Worm (Caenorhabditis elegans) whole organism, L4/young adult: ENCODE data around the gene B0286.1.

ENCODE experiments used
- W03F9.2 ChIP-seq: fragments of 150-350 bp; optimal IDR thresholded peaks from 2 replicates; lab custom pipeline; 2014; ENCODE audit warnings: missing biosample characterization, missing genetic modification characterization
- dao-5 ChIP-seq: sonication (generic microtip); optimal IDR thresholded peaks from 2 replicates; lab custom pipeline; 2016; ENCODE audit warnings: missing genotype, missing genetic modification characterization, moderate library complexity, missing compliant biosample characterization
- him-1 ChIP-seq: sonication (generic microtip); optimal IDR thresholded peaks from 2 replicates; lab custom pipeline; 2016; ENCODE audit warnings: missing genotype, missing genetic modification reagents, missing genetic modification characterization, missing compliant biosample characterization

The B0286.1 gene

ce11 chrII:4378195-4378594 lies at the start of gene B0286.1:
B0286.1 (plus strand) TSS chrII:4378495.
- no peak for TF ChIP-seq him-1
- no peak for TF ChIP-seq dao-5
- TF ChIP-seq W03F9.2 (tag; lab: Kevin White, UChicago): no peak

ce11 chrII:4328716-4329115 lies 49.6 kb upstream of the B0286.1 start, which contains the start of gene H20J04.4:
H20J04.4 (plus strand) TSS chrII:4329016.
- TF ChIP-seq dao-5: no peak
- TF ChIP-seq W03F9.2 (tag; lab: Kevin White, UChicago): no peak
- TF ChIP-seq him-1: no peak

- TF ChIP-seq him-1: no peak
- no peak for TF ChIP-seq W03F9.2 (tag; lab: Kevin White, UChicago)
- no peak for TF ChIP-seq dao-5
Measured at ce11 chrII:4334448-4334847, 43.8 kb upstream of the B0286.1 start, which contains the start of gene madf-3. madf-3 (plus strand) TSS chrII:4334748.

ce11 chrII:4337731-4338130 lies 40.6 kb upstream of the B0286.1 start:
- no peak for TF ChIP-seq dao-5
- no peak for TF ChIP-seq him-1
- TF ChIP-seq W03F9.2 (tag; lab: Kevin White, UChicago): no peak

- TF ChIP-seq him-1: no peak
- no peak for TF ChIP-seq W03F9.2 (tag; lab: Kevin White, UChicago)
- TF ChIP-seq dao-5: no peak
Measured at ce11 chrII:4339882-4340281, 38.4 kb upstream of the B0286.1 start, which contains the start of gene athp-2. athp-2 (plus strand) TSS chrII:4340182.

ce11 chrII:4341484-4341883 lies 36.8 kb upstream of the B0286.1 start:
- TF ChIP-seq W03F9.2 (tag; lab: Kevin White, UChicago): no peak
- no peak for TF ChIP-seq dao-5
- no peak for TF ChIP-seq him-1

ce11 chrII:4344317-4344716 lies 34.0 kb upstream of the B0286.1 start:
- TF ChIP-seq W03F9.2 (tag; lab: Kevin White, UChicago) (no peak), dao-5 (no peak), him-1 (no peak)

ce11 chrII:4350888-4351287 lies 27.4 kb upstream of the B0286.1 start, which contains the start of gene H20J04.9:
H20J04.9 (plus strand) TSS chrII:4351188.
- no peak for TF ChIP-seq him-1
- TF ChIP-seq W03F9.2 (tag; lab: Kevin White, UChicago): no peak
- no peak for TF ChIP-seq dao-5

ce11 chrII:4355217-4355616 lies 23.1 kb upstream of the B0286.1 start, which contains the start of the genes H20J04.7 and H20J04.1:
H20J04.7 (minus strand) TSS chrII:4355317.
H20J04.1 (plus strand) TSS chrII:4355613.
- TF ChIP-seq dao-5 (no peak), W03F9.2 (tag; lab: Kevin White, UChicago) (no peak)

ce11 chrII:4358765-4359164 lies 19.5 kb upstream of the B0286.1 start, which contains the start of gene lat-2:
lat-2 (plus strand) TSS chrII:4359065.
- TF ChIP-seq W03F9.2 (tag; lab: Kevin White, UChicago) (no peak), dao-5 (no peak), him-1 (no peak)

- TF ChIP-seq W03F9.2 (tag; lab: Kevin White, UChicago) (no peak), him-1 (no peak), dao-5 (no peak)
Measured at ce11 chrII:4359219-4359618, 19.1 kb upstream of the B0286.1 start.

ce11 chrII:4362088-4362487 lies 16.2 kb upstream of the B0286.1 start:
- TF ChIP-seq dao-5 (no peak), W03F9.2 (tag; lab: Kevin White, UChicago) (no peak)

ce11 chrII:4367923-4368322 lies 10.4 kb upstream of the B0286.1 start, which contains the start of gene try-9:
try-9 (plus strand) TSS chrII:4368223.
- no peak for TF ChIP-seq him-1
- TF ChIP-seq W03F9.2 (tag; lab: Kevin White, UChicago): no peak
- no peak for TF ChIP-seq dao-5

- no peak for TF ChIP-seq dao-5
- no peak for TF ChIP-seq W03F9.2 (tag; lab: Kevin White, UChicago)
- TF ChIP-seq him-1: no peak
Measured at ce11 chrII:4369715-4370114, 8.6 kb upstream of the B0286.1 start.

ce11 chrII:4370842-4371241 lies 7.5 kb upstream of the B0286.1 start:
- TF ChIP-seq dao-5 (no peak), W03F9.2 (tag; lab: Kevin White, UChicago) (no peak), him-1 (no peak)

- TF ChIP-seq him-1 (no peak), dao-5 (no peak), W03F9.2 (tag; lab: Kevin White, UChicago) (no peak)
Measured at ce11 chrII:4372406-4372805, 5.9 kb upstream of the B0286.1 start, which contains the start of gene paic-1. paic-1 (minus strand) TSS chrII:4372525.
